Fruit fly (Drosophila melanogaster) whole organism, prepupa: ENCODE measurements around the gene SP555.

Experiments used
- CG10669 ChIP-seq: fragments of 200-800 bp; sonication (Bioruptor generic); optimal IDR thresholded peaks from 3 replicates; lab custom pipeline; 2018; ENCODE audit warnings: missing biosample characterization, mild to moderate bottlenecking, missing genetic modification characterization, moderate library complexity
- CG11762 ChIP-seq: fragments of 200-800 bp; sonication (Bioruptor generic); optimal IDR thresholded peaks from 3 replicates; lab custom pipeline; 2016; ENCODE audit warnings: missing biosample characterization, missing genetic modification characterization; ENCODE audit not compliant: insufficient read depth
- CG15336 ChIP-seq: fragments of 200-800 bp; sonication (Bioruptor generic); IDR thresholded peaks from 2 replicates; pipeline ENCODE4 v1.3.6; 2022; ENCODE audit warnings: missing biosample characterization, missing genetic modification characterization
- CG1621 ChIP-seq: fragments of 200-800 bp; sonication (Bioruptor generic); optimal IDR thresholded peaks from 3 replicates; lab custom pipeline; 2018; ENCODE audit warnings: missing biosample characterization, mild to moderate bottlenecking, missing genetic modification characterization
- CG16779 ChIP-seq: fragments of 200-800 bp; sonication (Bioruptor generic); optimal IDR thresholded peaks from 3 replicates; lab custom pipeline; 2017; ENCODE audit warnings: missing biosample characterization, mild to moderate bottlenecking, missing genetic modification characterization
- CG3032 ChIP-seq: fragments of 200-800 bp; optimal IDR thresholded peaks from 2 replicates; lab custom pipeline; 2019; ENCODE audit warnings: missing biosample characterization, mild to moderate bottlenecking, missing genetic modification characterization, moderate library complexity
- CG31627 ChIP-seq: fragments of 200-800 bp; sonication (Bioruptor generic); optimal IDR thresholded peaks from 3 replicates; lab custom pipeline; 2016; ENCODE audit warnings: missing biosample characterization, missing genetic modification characterization
- CG3919 ChIP-seq: fragments of 200-800 bp; sonication (Bioruptor generic); optimal IDR thresholded peaks from 3 replicates; lab custom pipeline; 2016; ENCODE audit warnings: missing biosample characterization, missing genetic modification characterization
- CG4318 ChIP-seq: fragments of 200-800 bp; sonication (Bioruptor generic); optimal IDR thresholded peaks from 3 replicates; lab custom pipeline; 2017; ENCODE audit warnings: missing biosample characterization, mild to moderate bottlenecking, missing genetic modification characterization
- CG6276 ChIP-seq: fragments of 200-800 bp; sonication (Bioruptor generic); optimal IDR thresholded peaks from 2 replicates; lab custom pipeline; 2017; ENCODE audit warnings: missing biosample characterization, mild to moderate bottlenecking, missing genetic modification characterization
- CG6808 ChIP-seq: fragments of 200-800 bp; sonication (Bioruptor generic); optimal IDR thresholded peaks from 3 replicates; lab custom pipeline; 2017; ENCODE audit warnings: missing biosample characterization, missing genetic modification characterization, mild to moderate bottlenecking, moderate library complexity, missing genetic modification reagents
- CG8632 ChIP-seq: fragments of 200-800 bp; sonication (Bioruptor generic); optimal IDR thresholded peaks from 3 replicates; lab custom pipeline; 2016; ENCODE audit warnings: missing biosample characterization, missing genetic modification characterization
- Eip78C ChIP-seq: fragments of 200-800 bp; sonication (Bioruptor generic); peaks from one replicate; lab custom pipeline; 2016; ENCODE audit warnings: missing biosample characterization, missing genetic modification characterization
- Eip93F ChIP-seq: fragments of 200-800 bp; sonication (Bioruptor generic); optimal IDR thresholded peaks from 2 replicates; lab custom pipeline; 2016; ENCODE audit warnings: missing biosample characterization, mild to moderate bottlenecking, missing genetic modification characterization
- Ets21C ChIP-seq: fragments of 200-800 bp; sonication (Bioruptor generic); optimal IDR thresholded peaks from 3 replicates; lab custom pipeline; 2016; ENCODE audit warnings: missing biosample characterization, missing genetic modification characterization
- Ets96B ChIP-seq: fragments of 200-800 bp; optimal IDR thresholded peaks from 2 replicates; lab custom pipeline; 2019; ENCODE audit warnings: missing biosample characterization, mild to moderate bottlenecking, missing genetic modification characterization, moderate library complexity
- Met ChIP-seq: fragments of 200-800 bp; sonication (Bioruptor generic); optimal IDR thresholded peaks from 3 replicates; lab custom pipeline; 2016; ENCODE audit warnings: missing biosample characterization, missing genetic modification characterization
- Sox14 ChIP-seq: fragments of 200-800 bp; sonication (Bioruptor generic); optimal IDR thresholded peaks from 3 replicates; lab custom pipeline; 2016; ENCODE audit warnings: missing biosample characterization, missing genetic modification characterization
- Sox15 ChIP-seq: fragments of 200-800 bp; sonication (Bioruptor generic); optimal IDR thresholded peaks from 3 replicates; lab custom pipeline; 2016; ENCODE audit warnings: missing biosample characterization, missing genetic modification characterization
- achi ChIP-seq: fragments of 200-800 bp; sonication (Bioruptor generic); optimal IDR thresholded peaks from 3 replicates; lab custom pipeline; 2016; ENCODE audit warnings: missing biosample characterization, missing genetic modification characterization
- acj6 ChIP-seq: fragments of 200-800 bp; sonication (Bioruptor generic); optimal IDR thresholded peaks from 3 replicates; lab custom pipeline; 2016; ENCODE audit warnings: missing biosample characterization, missing genetic modification characterization
- cyc ChIP-seq: fragments of 200-800 bp; sonication (Bioruptor generic); optimal IDR thresholded peaks from 3 replicates; lab custom pipeline; 2016; ENCODE audit warnings: missing biosample characterization, missing genetic modification characterization
- dac ChIP-seq: fragments of 200-800 bp; sonication (Bioruptor generic); optimal IDR thresholded peaks from 2 replicates; lab custom pipeline; 2017; ENCODE audit warnings: missing biosample characterization, mild to moderate bottlenecking, missing genetic modification characterization
- dsx ChIP-seq: fragments of 200-800 bp; optimal IDR thresholded peaks from 3 replicates; lab custom pipeline; 2019; ENCODE audit warnings: missing biosample characterization, mild to moderate bottlenecking, missing genetic modification characterization, moderate library complexity; ENCODE audit not compliant: poor library complexity, severe bottlenecking
- esn ChIP-seq: fragments of 200-800 bp; sonication (Bioruptor generic); optimal IDR thresholded peaks from 2 replicates; lab custom pipeline; 2016; ENCODE audit warnings: missing biosample characterization, mild to moderate bottlenecking, missing genetic modification characterization, moderate library complexity
- fd59A ChIP-seq: fragments of 200-800 bp; sonication (Bioruptor generic); optimal IDR thresholded peaks from 2 replicates; lab custom pipeline; 2017; ENCODE audit warnings: missing biosample characterization, mild to moderate bottlenecking, missing genetic modification characterization, missing genetic modification reagents
- fd85E ChIP-seq: fragments of 200-800 bp; sonication (Bioruptor generic); optimal IDR thresholded peaks from 3 replicates; lab custom pipeline; 2016; ENCODE audit warnings: missing biosample characterization, missing genetic modification characterization
- fkh ChIP-seq: fragments of 200-800 bp; sonication (Bioruptor generic); optimal IDR thresholded peaks from 3 replicates; lab custom pipeline; 2017; ENCODE audit warnings: missing biosample characterization, mild to moderate bottlenecking, missing genetic modification characterization, moderate library complexity
- lz ChIP-seq: fragments of 200-800 bp; sonication (Bioruptor generic); optimal IDR thresholded peaks from 3 replicates; lab custom pipeline; 2016; ENCODE audit warnings: missing biosample characterization, missing genetic modification characterization
- spab ChIP-seq: fragments of 200-800 bp; sonication (Bioruptor generic); optimal IDR thresholded peaks from 2 replicates; lab custom pipeline; 2017; ENCODE audit warnings: missing biosample characterization, mild to moderate bottlenecking, missing genetic modification characterization, missing genetic modification reagents
- ss ChIP-seq, 2 experiments: fragments of 200-800 bp; sonication (Bioruptor generic); optimal IDR thresholded peaks; 2 replicates in 1 of 2; 3 replicates in 1 of 2; lab custom pipeline; 2017 to 2018; ENCODE audit warnings: mild to moderate bottlenecking in 2 of 2, missing biosample characterization in 2 of 2, missing genetic modification characterization in 2 of 2, moderate library complexity in 1 of 2
- svp ChIP-seq: fragments of 200-800 bp; sonication (Bioruptor generic); peaks from one replicate; lab custom pipeline; 2016; ENCODE audit warnings: missing biosample characterization, missing genetic modification characterization

Gene SP555

DNA sequence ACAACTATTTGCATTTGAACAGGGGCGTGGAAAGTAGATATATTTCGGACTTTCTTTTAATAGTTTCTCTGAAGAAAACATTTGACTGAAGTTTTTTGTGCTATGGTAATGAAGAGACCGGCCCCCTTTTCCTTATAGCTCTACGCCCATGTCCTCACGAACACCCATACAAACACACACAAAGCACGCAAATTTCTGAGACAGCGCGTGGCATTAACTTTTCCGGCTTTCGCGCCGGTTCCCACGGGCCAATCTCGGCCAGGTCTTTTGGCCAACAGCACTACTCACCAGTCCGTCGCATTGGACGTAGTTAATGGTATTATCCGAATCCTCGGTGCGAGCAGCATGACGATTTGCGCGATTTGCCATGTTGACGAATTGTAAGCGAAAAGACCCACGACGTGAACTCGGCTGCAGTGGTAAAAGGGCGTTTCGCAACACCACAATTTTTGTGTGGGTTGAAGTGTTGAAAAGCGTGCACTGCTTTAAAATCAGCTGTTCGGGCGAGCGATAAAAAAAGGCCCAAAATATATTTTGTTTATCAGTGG is 14.9 kb downstream of the SP555 start, which contains the start of gene senju (continued):
- TF ChIP-seq CG10669 (GFP tag; lab: Kevin White, UChicago) (peak; percentile 79), dac (GFP tag; lab: Kevin White, UChicago) (peak; percentile 80), dsx (GFP tag; lab: Kevin White, UChicago) (peak; percentile 59), CG8632 (peak; percentile 80), lz (GFP tag; lab: Kevin White, UChicago) (peak; percentile 89), CG3919 (GFP tag; lab: Kevin White, UChicago) (peak; percentile 93), CG6808 (GFP tag; lab: Kevin White, UChicago) (peak; percentile 75), fd85E (GFP tag; lab: Kevin White, UChicago) (peak; percentile 76), ss (GFP tag; optimal IDR thresholded peaks at IDR 0.05; lab: Kevin White, UChicago) (peak; percentile 71 to 73), acj6 (GFP tag; lab: Kevin White, UChicago) (peak; percentile 86)

DNA sequence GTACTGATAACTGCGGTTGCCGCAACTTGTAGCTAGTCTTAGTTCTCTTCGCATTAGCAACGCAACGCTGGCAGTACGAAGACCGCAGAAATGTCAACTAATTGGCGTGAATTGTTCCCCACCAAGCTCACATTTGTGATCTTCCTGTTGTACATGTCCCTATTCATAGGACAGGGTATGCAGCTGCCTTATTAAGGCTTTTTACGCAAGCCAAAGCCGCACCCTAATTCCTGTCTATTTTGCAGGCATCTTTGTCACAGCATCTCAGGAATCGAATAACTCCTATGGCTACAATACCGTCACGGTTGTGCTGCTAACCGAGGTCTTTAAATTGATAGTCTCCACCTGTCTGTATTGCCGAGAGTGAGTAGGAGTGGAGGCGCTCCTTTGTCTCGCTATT is 15.5 kb downstream of the SP555 start, which contains the start of gene eIF3h:
Gene eIF3h (minus strand): TSS at position 101 of the 400 bp plus-strand sequence.
- no peak for TF ChIP-seq fd59A (GFP tag; lab: Kevin White, UChicago)
- TF ChIP-seq Sox15, result no peak
- TF ChIP-seq CG3919 (GFP tag; lab: Kevin White, UChicago), result no peak
- TF ChIP-seq Eip93F (GFP tag; lab: Kevin White, UChicago), result no peak
- TF ChIP-seq Met (GFP tag; lab: Kevin White, UChicago), result no peak
- no peak for TF ChIP-seq CG3032 (tag; lab: Kevin White, UChicago)
- TF ChIP-seq, all 60 proteins: peak for 0

DNA sequence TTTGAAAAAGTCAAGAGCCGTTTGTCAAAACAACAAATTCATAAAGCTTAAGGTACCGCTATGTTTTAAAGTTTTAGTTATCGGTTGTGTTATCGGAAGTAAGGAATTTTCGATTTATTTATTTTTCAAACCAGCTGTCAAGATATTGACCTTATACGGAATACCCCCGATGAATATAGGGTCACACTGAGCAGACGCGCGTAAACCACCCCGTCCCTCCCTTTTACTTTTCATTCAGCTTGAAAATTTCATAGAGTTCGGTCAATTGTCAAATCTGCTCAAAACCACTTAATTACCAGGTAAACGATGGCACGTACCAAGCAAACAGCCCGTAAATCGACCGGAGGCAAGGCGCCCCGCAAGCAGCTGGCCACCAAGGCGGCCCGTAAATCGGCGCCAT is 17.4 kb downstream of the SP555 start, which contains the start of the genes CG14036 and His3.3A:
Gene CG14036 (minus strand): TSS at position 64 of the 400 bp plus-strand sequence.
Gene His3.3A (plus strand): TSS at position 106 of the 400 bp plus-strand sequence.
- peak; percentile 0 for TF ChIP-seq Sox14 (GFP tag; lab: Kevin White, UChicago)
- TF ChIP-seq Eip78C (GFP tag; lab: Kevin White, UChicago), result peak; percentile 60
- peak; percentile 49 for TF ChIP-seq achi (GFP tag; lab: Kevin White, UChicago)
- TF ChIP-seq CG3919 (GFP tag; lab: Kevin White, UChicago), result no peak
- no peak for TF ChIP-seq spab (GFP tag; lab: Kevin White, UChicago)
- peak; percentile 6 for TF ChIP-seq svp
- TF ChIP-seq fkh (GFP tag; lab: Kevin White, UChicago), result peak; percentile 92
- no peak for TF ChIP-seq cyc (GFP tag; lab: Kevin White, UChicago)
- TF ChIP-seq esn (GFP tag; lab: Kevin White, UChicago), result peak; percentile 31
- TF ChIP-seq CG1621 (tag; lab: Kevin White, UChicago), result peak; percentile 30

DNA sequence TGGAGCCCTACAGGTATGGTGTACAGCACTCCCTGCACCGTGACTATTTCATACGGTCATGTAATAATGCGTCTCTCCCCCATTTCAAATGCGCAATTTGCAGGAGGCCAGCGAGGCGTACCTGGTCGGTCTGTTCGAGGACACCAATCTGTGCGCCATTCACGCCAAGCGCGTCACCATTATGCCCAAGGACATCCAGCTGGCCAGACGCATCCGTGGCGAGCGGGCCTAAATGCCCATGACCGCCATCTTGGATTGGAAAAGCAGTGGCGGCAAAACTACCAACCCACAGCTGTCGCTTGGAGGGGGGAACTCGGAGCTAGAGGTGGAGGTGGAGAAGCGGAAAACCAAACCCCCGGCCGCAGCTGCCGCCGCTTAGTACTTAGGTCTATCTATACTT is 18.0 kb downstream of the SP555 start:
- TF ChIP-seq CG11762, result no peak
- TF ChIP-seq Ets21C (GFP tag; lab: Kevin White, UChicago), result no peak
- no peak for TF ChIP-seq CG6808 (GFP tag; lab: Kevin White, UChicago)
- TF ChIP-seq CG31627 (GFP tag; lab: Kevin White, UChicago), result no peak
- no peak for TF ChIP-seq CG15336 (GFP tag; lab: Robert Waterston, UW)
- no peak for TF ChIP-seq Eip78C (GFP tag; lab: Kevin White, UChicago)
- TF ChIP-seq Ets96B (tag; lab: Kevin White, UChicago), result no peak
- no peak for TF ChIP-seq CG4318 (GFP tag; lab: Kevin White, UChicago)
- TF ChIP-seq CG3919 (GFP tag; lab: Kevin White, UChicago), result no peak
- TF ChIP-seq CG16779 (tag; lab: Kevin White, UChicago), result no peak

DNA sequence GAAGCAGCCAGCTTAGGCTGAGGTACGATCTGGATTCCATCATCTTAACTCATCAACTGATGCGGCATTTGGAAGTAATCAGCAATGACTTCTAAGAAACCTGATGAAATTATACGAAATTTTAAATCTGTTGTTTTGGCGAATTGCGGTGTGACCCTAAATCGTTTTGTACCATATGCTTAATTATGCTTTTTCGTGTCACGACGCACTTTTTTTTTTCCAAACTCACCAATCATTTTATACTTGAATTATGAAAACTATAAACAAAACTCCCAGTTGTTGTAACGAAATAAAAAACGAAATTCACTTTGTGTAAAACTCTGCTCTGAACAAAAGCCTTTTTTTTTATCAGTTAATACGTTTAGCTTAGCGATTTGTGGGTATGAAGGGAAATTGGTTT is 20.6 kb downstream of the SP555 start, which contains the start of gene Nepl3:
Gene Nepl3 (minus strand): TSS at position 155 of the 400 bp plus-strand sequence.
- TF ChIP-seq CG6276 (GFP tag; lab: Kevin White, UChicago), result no peak
- TF ChIP-seq Eip78C (GFP tag; lab: Kevin White, UChicago), result peak; percentile 24
